Fruit fly (Drosophila melanogaster) whole organism, embryonic: ENCODE results near the gene CG10348.

ENCODE experiments used
- CG12942 ChIP-seq: fragments of 200-800 bp; sonication (Bioruptor generic); optimal IDR thresholded peaks from 3 replicates; lab custom pipeline; 2016; ENCODE audit warnings: missing biosample characterization, missing genetic modification characterization
- CG13424 ChIP-seq: fragments of 200-800 bp; sonication (Bioruptor generic); optimal IDR thresholded peaks from 2 replicates; lab custom pipeline; 2019; ENCODE audit warnings: missing biosample characterization, mild to moderate bottlenecking, missing genetic modification characterization, moderate library complexity
- CG13775 ChIP-seq: fragments of 200-800 bp; sonication (Bioruptor generic); optimal IDR thresholded peaks from 3 replicates; lab custom pipeline; 2017; ENCODE audit warnings: missing biosample characterization, mild to moderate bottlenecking, missing genetic modification characterization
- CG1647 ChIP-seq: fragments of 200-800 bp; sonication (Bioruptor generic); optimal IDR thresholded peaks from 3 replicates; lab custom pipeline; 2016; ENCODE audit warnings: missing biosample characterization, missing genetic modification characterization
- CG17328 ChIP-seq: fragments of 200-800 bp; sonication (Bioruptor generic); IDR thresholded peaks from 2 replicates; pipeline ENCODE4 v1.3.6; 2022; ENCODE audit warnings: missing biosample characterization, missing genetic modification characterization
- CG2129 ChIP-seq: fragments of 200-800 bp; sonication (Bioruptor generic); IDR thresholded peaks from 2 replicates; pipeline ENCODE4 v1.3.6; 2022; ENCODE audit warnings: missing biosample characterization, missing genetic modification characterization; ENCODE audit not compliant: partially characterized antibody
- CG32772 ChIP-seq: fragments of 200-800 bp; sonication (Bioruptor generic); IDR thresholded peaks from 2 replicates; pipeline ENCODE4 v1.3.6; 2022; ENCODE audit warnings: missing biosample characterization, missing genetic modification characterization
- CG34224 ChIP-seq: fragments of 200-800 bp; sonication (Bioruptor generic); IDR thresholded peaks from 3 replicates; pipeline ENCODE4 v1.3.6; 2022; ENCODE audit warnings: missing biosample characterization, missing genetic modification characterization; ENCODE audit not compliant: partially characterized antibody
- CG4404 ChIP-seq: fragments of 200-800 bp; sonication (Bioruptor generic); IDR thresholded peaks from 2 replicates; pipeline ENCODE4 v1.3.6; 2022; ENCODE audit warnings: missing biosample characterization, missing genetic modification characterization
- CG7556 ChIP-seq: fragments of 200-800 bp; sonication (Bioruptor generic); optimal IDR thresholded peaks from 2 replicates; lab custom pipeline; 2017; ENCODE audit warnings: missing biosample characterization, mild to moderate bottlenecking, missing genetic modification characterization
- CG8290 ChIP-seq, 3 experiments: fragments of 200-800 bp; sonication (Bioruptor generic); optimal IDR thresholded peaks; 2 replicates each; lab custom pipeline; 2016 to 2019; ENCODE audit warnings: missing biosample characterization in 3 of 3, missing genetic modification characterization in 3 of 3, mild to moderate bottlenecking in 2 of 3, moderate library complexity in 1 of 3
- CG9727 ChIP-seq: fragments of 200-800 bp; sonication (Bioruptor generic); optimal IDR thresholded peaks from 3 replicates; lab custom pipeline; 2017; ENCODE audit warnings: missing biosample characterization, mild to moderate bottlenecking, missing genetic modification characterization
- CG9876 ChIP-seq: fragments of 200-800 bp; sonication (Bioruptor generic); optimal IDR thresholded peaks from 2 replicates; lab custom pipeline; 2016; ENCODE audit warnings: missing biosample characterization, missing genetic modification characterization
- CrebB ChIP-seq: fragments of 200-800 bp; sonication (Bioruptor generic); optimal IDR thresholded peaks from 3 replicates; lab custom pipeline; 2018; ENCODE audit warnings: missing biosample characterization, mild to moderate bottlenecking, missing genetic modification characterization
- Doc3 ChIP-seq: fragments of 200-800 bp; sonication (Bioruptor generic); IDR thresholded peaks from 3 replicates; pipeline ENCODE4 v1.3.6; 2022; ENCODE audit warnings: missing biosample characterization, missing genetic modification characterization; ENCODE audit not compliant: partially characterized antibody
- Dref ChIP-seq: fragments of 200-800 bp; sonication (Bioruptor generic); IDR thresholded peaks from 2 replicates; pipeline ENCODE4 v1.3.6; 2022; ENCODE audit warnings: missing biosample characterization, missing genetic modification characterization
- HLH54F ChIP-seq: fragments of 200-800 bp; sonication (Bioruptor generic); optimal IDR thresholded peaks from 3 replicates; lab custom pipeline; 2016; ENCODE audit warnings: missing biosample characterization, missing genetic modification characterization
- Hand ChIP-seq: fragments of 200-800 bp; sonication (Bioruptor generic); optimal IDR thresholded peaks from 2 replicates; lab custom pipeline; 2017; ENCODE audit warnings: mild to moderate bottlenecking, missing biosample characterization, missing genetic modification reagents, missing genetic modification characterization
- HmgD ChIP-seq: fragments of 200-800 bp; sonication (Bioruptor generic); optimal IDR thresholded peaks from 3 replicates; lab custom pipeline; 2016; ENCODE audit warnings: missing biosample characterization, missing genetic modification characterization
- Hr39 ChIP-seq: fragments of >200 bp; optimal IDR thresholded peaks from 2 replicates; lab custom pipeline; 2017
- MBD-R2 ChIP-seq: fragments of 200-800 bp; sonication (Bioruptor generic); IDR thresholded peaks from 2 replicates; pipeline ENCODE4 v1.3.6; 2022; ENCODE audit warnings: missing biosample characterization, missing genetic modification characterization
- MESR4 ChIP-seq: fragments of 200-800 bp; sonication (Bioruptor generic); optimal IDR thresholded peaks from 2 replicates; lab custom pipeline; 2018; ENCODE audit warnings: missing biosample characterization, mild to moderate bottlenecking, missing genetic modification characterization, moderate library complexity
- Sry-β ChIP-seq: fragments of 200-800 bp; sonication (Bioruptor generic); optimal IDR thresholded peaks from 2 replicates; lab custom pipeline; 2018; ENCODE audit warnings: missing biosample characterization, mild to moderate bottlenecking, missing genetic modification characterization, moderate library complexity
- Vsx1 ChIP-seq: fragments of 200-800 bp; sonication (Bioruptor generic); optimal IDR thresholded peaks from 2 replicates; lab custom pipeline; 2017; ENCODE audit warnings: missing biosample characterization, mild to moderate bottlenecking, missing genetic modification characterization, missing genetic modification reagents
- ac ChIP-seq: fragments of 200-800 bp; sonication (Bioruptor generic); optimal IDR thresholded peaks from 3 replicates; lab custom pipeline; 2017; ENCODE audit warnings: missing biosample characterization, mild to moderate bottlenecking, missing genetic modification characterization
- ase ChIP-seq: fragments of 200-800 bp; sonication (Bioruptor generic); IDR thresholded peaks from 3 replicates; pipeline ENCODE4 v1.3.6; 2022; ENCODE audit warnings: missing biosample characterization, missing genetic modification characterization
- ato ChIP-seq: fragments of 200-800 bp; sonication (Bioruptor generic); IDR thresholded peaks from 2 replicates; pipeline ENCODE4 v1.3.6; 2022; ENCODE audit warnings: missing biosample characterization, missing genetic modification characterization; ENCODE audit not compliant: partially characterized antibody
- chn ChIP-seq: fragments of 200-800 bp; sonication (Bioruptor generic); optimal IDR thresholded peaks from 2 replicates; lab custom pipeline; 2016; ENCODE audit warnings: missing biosample characterization, missing genetic modification characterization
- dm ChIP-seq: fragments of 200-800 bp; sonication (Bioruptor generic); optimal IDR thresholded peaks from 3 replicates; lab custom pipeline; 2016; ENCODE audit warnings: missing biosample characterization, missing genetic modification characterization
- gfzf ChIP-seq: fragments of 200-800 bp; sonication (Bioruptor generic); optimal IDR thresholded peaks from 2 replicates; lab custom pipeline; 2016; ENCODE audit warnings: missing biosample characterization, mild to moderate bottlenecking, missing genetic modification characterization, moderate library complexity
- gro ChIP-seq: fragments of 200-800 bp; sonication (Bioruptor generic); optimal IDR thresholded peaks from 2 replicates; lab custom pipeline; 2016; ENCODE audit warnings: missing biosample characterization, missing genetic modification characterization
- knrl ChIP-seq: fragments of 200-800 bp; sonication (Bioruptor generic); IDR thresholded peaks from 3 replicates; pipeline ENCODE4 v1.3.6; 2022; ENCODE audit warnings: missing biosample characterization, missing genetic modification characterization; ENCODE audit not compliant: partially characterized antibody
- lilli ChIP-seq: fragments of 200-800 bp; sonication (Bioruptor generic); optimal IDR thresholded peaks from 3 replicates; lab custom pipeline; 2016; ENCODE audit warnings: missing biosample characterization, missing genetic modification characterization
- maf-S ChIP-seq: fragments of 200-800 bp; sonication (Bioruptor generic); optimal IDR thresholded peaks from 2 replicates; lab custom pipeline; 2016; ENCODE audit warnings: missing biosample characterization, missing genetic modification characterization
- mld ChIP-seq: fragments of 200-800 bp; sonication (Bioruptor generic); IDR thresholded peaks from 3 replicates; pipeline ENCODE4 v1.3.6; 2022; ENCODE audit warnings: missing biosample characterization, missing genetic modification characterization; ENCODE audit not compliant: partially characterized antibody
- nerfin-2 ChIP-seq: fragments of 200-800 bp; sonication (Bioruptor generic); IDR thresholded peaks from 2 replicates; pipeline ENCODE4 v1.3.6; 2022; ENCODE audit warnings: missing biosample characterization, missing genetic modification characterization; ENCODE audit not compliant: partially characterized antibody
- otp ChIP-seq: fragments of 200-800 bp; sonication (Bioruptor generic); IDR thresholded peaks from 3 replicates; pipeline ENCODE4, ENCODE4 v1.3.6; 2022; ENCODE audit warnings: missing biosample characterization, missing genetic modification characterization
- repo ChIP-seq: fragments of 200-800 bp; sonication (Bioruptor generic); optimal IDR thresholded peaks from 2 replicates; lab custom pipeline; 2016; ENCODE audit warnings: missing biosample characterization, missing genetic modification characterization
- row ChIP-seq: fragments of 200-800 bp; sonication (Bioruptor generic); IDR thresholded peaks from 3 replicates; pipeline ENCODE4 v1.3.6; 2022; ENCODE audit warnings: missing biosample characterization, missing genetic modification characterization
- seq ChIP-seq: fragments of 200-800 bp; sonication (Bioruptor generic); IDR thresholded peaks from 2 replicates; pipeline ENCODE4 v1.3.6; 2022; ENCODE audit warnings: missing biosample characterization, missing genetic modification characterization
- sisA ChIP-seq: fragments of 200-800 bp; sonication (Bioruptor generic); IDR thresholded peaks from 2 replicates; pipeline ENCODE4 v1.3.6; 2022; ENCODE audit warnings: missing biosample characterization, missing genetic modification characterization
- sqz ChIP-seq: fragments of 200-800 bp; sonication (Bioruptor generic); optimal IDR thresholded peaks from 3 replicates; lab custom pipeline; 2018; ENCODE audit warnings: missing biosample characterization, mild to moderate bottlenecking, missing genetic modification characterization
- ssp ChIP-seq: fragments of 200-800 bp; sonication (Bioruptor generic); IDR thresholded peaks from 2 replicates; pipeline ENCODE4 v1.3.6; 2022; ENCODE audit warnings: missing biosample characterization, missing genetic modification characterization
- sug ChIP-seq: fragments of 200-800 bp; optimal IDR thresholded peaks from 2 replicates; lab custom pipeline; 2019; ENCODE audit warnings: missing biosample characterization, mild to moderate bottlenecking, missing genetic modification characterization, moderate library complexity
- tup ChIP-seq: fragments of 200-800 bp; sonication (Bioruptor generic); optimal IDR thresholded peaks from 2 replicates; lab custom pipeline; 2016; ENCODE audit warnings: missing biosample characterization, mild to moderate bottlenecking, missing genetic modification characterization, moderate library complexity
- tx ChIP-seq: fragments of 200-800 bp; sonication (Bioruptor generic); optimal IDR thresholded peaks from 2 replicates; lab custom pipeline; 2016; ENCODE audit warnings: missing biosample characterization, missing genetic modification characterization
- vfl ChIP-seq: fragments of 200-800 bp; sonication (Bioruptor generic); optimal IDR thresholded peaks from 2 replicates; lab custom pipeline; 2016; ENCODE audit warnings: missing biosample characterization, missing genetic modification characterization
- wdn ChIP-seq: fragments of 200-800 bp; sonication (Bioruptor generic); IDR thresholded peaks from 2 replicates; pipeline ENCODE4 v1.3.6; 2022; ENCODE audit warnings: missing biosample characterization, missing genetic modification characterization
- zfh2 ChIP-seq: fragments of 200-800 bp; sonication (Bioruptor generic); optimal IDR thresholded peaks from 2 replicates; lab custom pipeline; 2016; ENCODE audit warnings: missing biosample characterization, missing genetic modification characterization

The CG10348 gene

DNA sequence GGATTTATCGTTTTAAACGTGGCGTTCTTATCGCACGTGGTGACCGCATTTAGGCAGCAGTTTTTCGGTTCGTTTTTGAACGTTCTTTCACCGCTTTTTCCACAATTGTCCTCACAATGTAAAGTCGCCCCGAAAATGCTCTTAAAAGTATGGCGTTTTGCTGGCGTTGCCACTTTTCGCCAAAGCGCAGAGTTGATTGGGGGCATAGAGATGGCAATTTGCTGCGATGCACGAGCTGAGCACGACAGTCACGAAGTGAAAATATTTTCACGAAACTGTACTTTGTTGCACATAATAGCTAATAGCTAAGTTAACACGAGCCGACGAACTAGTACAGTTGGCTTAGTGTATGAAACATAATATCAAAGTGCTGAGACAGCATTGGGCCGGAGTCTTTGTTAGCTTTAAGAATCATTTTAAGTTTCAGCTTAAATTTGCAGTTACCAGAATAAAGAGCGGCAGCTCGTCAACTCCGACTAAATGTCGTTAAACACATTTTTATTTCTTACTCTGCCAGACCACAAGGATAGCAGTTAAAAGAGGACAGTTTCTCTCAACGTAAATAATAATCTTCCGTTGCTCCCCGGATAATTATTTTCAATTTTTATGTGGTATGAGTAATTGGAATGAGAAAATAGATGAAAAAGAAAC is 43.6 kb downstream of the CG10348 start, which contains the start of gene msl-1 (continued):
- TF ChIP-seq CG34224 (GFP tag; lab: Robert Waterston, UW) (peak; percentile 90), CG2129 (peak; percentile 80), lilli (GFP tag; lab: Kevin White, UChicago) (peak; percentile 55), CG17328 (GFP tag; lab: Robert Waterston, UW) (0 out of 2 replicates have a peak, but pooled peaks have one; percentile 13), MBD-R2 (peak; percentile 97), row (GFP tag; lab: Robert Waterston, UW) (peak; percentile 97), ato (peak; percentile 94), ase (GFP tag; lab: Robert Waterston, UW) (0 out of 3 replicates have a peak, but pooled peaks have one; percentile 18), mld (GFP tag; lab: Robert Waterston, UW) (peak; percentile 94), CG9876 (peak; percentile 38), repo (GFP tag; lab: Kevin White, UChicago) (no peak), knrl (GFP tag; lab: Robert Waterston, UW) (peak; percentile 95), ssp (peak; percentile 26; the same call in 1 of the 2 replicates), tx (GFP tag; lab: Kevin White, UChicago) (peak; percentile 11), otp (0 out of 3 replicates have a peak, but pooled peaks have one; percentile 28), HLH54F (peak; percentile 42), CG4404 (peak; percentile 6; the same call in 1 of the 2 replicates), Hand (GFP tag; lab: Kevin White, UChicago) (no peak), nerfin-2 (GFP tag; lab: Robert Waterston, UW) (peak; percentile 90), CG13775 (GFP tag; lab: Kevin White, UChicago) (peak; percentile 18), Sry-β (GFP tag; lab: Kevin White, UChicago) (peak; percentile 74), CG12942 (GFP tag; lab: Kevin White, UChicago) (no peak), CG1647 (GFP tag; lab: Kevin White, UChicago) (peak; percentile 35), CG7556 (GFP tag; lab: Kevin White, UChicago) (no peak), maf-S (GFP tag; lab: Kevin White, UChicago) (no peak), ac (GFP tag; lab: Kevin White, UChicago) (no peak), HmgD (GFP tag; lab: Kevin White, UChicago) (peak; percentile 79), tup (no peak), CG32772 (GFP tag; lab: Robert Waterston, UW) (peak; percentile 9; the same call in 1 of the 2 replicates), sqz (GFP tag; lab: Kevin White, UChicago) (peak; percentile 26), Hr39 (no peak), dm (GFP tag; lab: Kevin White, UChicago) (peak; percentile 55), wdn (GFP tag; lab: Robert Waterston, UW) (peak; percentile 69), MESR4 (GFP tag; lab: Kevin White, UChicago) (peak; percentile 92), Dref (peak; percentile 53), sug (tag; lab: Kevin White, UChicago) (peak; percentile 58), CG8290 (GFP tag; optimal IDR thresholded peaks at IDR 0.05; lab: Kevin White, UChicago) (no peak), CG8290 (tag; optimal IDR thresholded peaks at IDR 0.05; lab: Kevin White, UChicago) (peak in 1 of 2 experiments; percentile 49), gro (GFP tag; lab: Kevin White, UChicago) (peak; percentile 20), CG9727 (GFP tag; lab: Kevin White, UChicago) (peak; percentile 26), vfl (peak; percentile 12), gfzf (GFP tag; lab: Kevin White, UChicago) (peak; percentile 36), CG13424 (tag; lab: Kevin White, UChicago) (peak; percentile 3), seq (GFP tag; lab: Robert Waterston, UW) (no peak), chn (GFP tag; lab: Kevin White, UChicago) (peak; percentile 8), Vsx1 (no peak), CrebB (peak; percentile 10), Doc3 (GFP tag; lab: Robert Waterston, UW) (peak; percentile 86), zfh2 (peak; percentile 55), sisA (GFP tag; lab: Robert Waterston, UW) (peak; percentile 38)
